Worm (Caenorhabditis elegans) whole organism, L4 larva: ENCODE measurements around the gene dohh-1.

Source experiments
- D1046.2 ChIP-seq: fragments of 200-800 bp; sonication (Bioruptor generic); IDR thresholded peaks from 2 replicates; pipeline ENCODE4 v1.3.6; 2022; ENCODE audit warnings: missing genetic modification characterization, missing compliant biosample characterization
- F26F4.8 ChIP-seq: fragments of 200-800 bp; sonication (Bioruptor generic); conservative IDR thresholded peaks from 2 replicates; pipeline ENCODE4 v1.3.6; 2022; ENCODE audit warnings: missing genetic modification characterization, missing compliant biosample characterization
- F37D6.2 ChIP-seq: sonication (generic microtip); optimal IDR thresholded peaks from 2 replicates; lab custom pipeline; 2016; ENCODE audit warnings: mild to moderate bottlenecking, missing genetic modification characterization, missing compliant biosample characterization
- F44E2.7 ChIP-seq: fragments of 200-800 bp; sonication (Bioruptor generic); IDR thresholded peaks from 2 replicates; pipeline ENCODE4 v2.1.2; 2022; ENCODE audit warnings: missing genetic modification characterization, missing compliant biosample characterization
- F49E8.2 ChIP-seq: sonication (generic microtip); optimal IDR thresholded peaks from 2 replicates; lab custom pipeline; 2016; ENCODE audit warnings: missing compliant biosample characterization, mild to moderate bottlenecking, missing genetic modification characterization, borderline replicate concordance
- R02D3.7 ChIP-seq: fragments of 150-350 bp; sonication (generic microtip); optimal IDR thresholded peaks from 3 replicates; lab custom pipeline; 2014; ENCODE audit warnings: missing biosample characterization, missing genetic modification characterization
- T26A8.4 ChIP-seq: fragments of 200-800 bp; sonication (Bioruptor generic); IDR thresholded peaks from 2 replicates; pipeline ENCODE4 v1.3.6; 2022; ENCODE audit warnings: missing genetic modification characterization, missing compliant biosample characterization
- ZK546.5 ChIP-seq, 2 experiments: sonication (generic microtip); optimal IDR thresholded peaks; 2 replicates each; lab custom pipeline; 2017; ENCODE audit warnings: missing biosample characterization in 2 of 2, missing genetic modification characterization in 2 of 2
- aha-1 ChIP-seq: fragments of 150-350 bp; peaks from one replicate; lab custom pipeline; 2014; ENCODE audit warnings: missing biosample characterization, missing genetic modification characterization
- ceh-20 ChIP-seq: fragments of 200-800 bp; sonication (Bioruptor generic); IDR thresholded peaks from 2 replicates; pipeline ENCODE4 v1.3.6; 2022; ENCODE audit warnings: missing genetic modification reagents, missing genetic modification characterization, missing compliant biosample characterization
- ceh-28 ChIP-seq: fragments of 150-350 bp; optimal IDR thresholded peaks from 2 replicates; lab custom pipeline; 2014; ENCODE audit warnings: missing biosample characterization, missing genetic modification reagents, missing genetic modification characterization
- ceh-32 ChIP-seq: sonication (generic microtip); optimal IDR thresholded peaks from 2 replicates; lab custom pipeline; 2016; ENCODE audit warnings: mild to moderate bottlenecking, missing genetic modification characterization, missing compliant biosample characterization; ENCODE audit not compliant: poor library complexity
- ces-1 ChIP-seq: fragments of 150-350 bp; sonication (generic microtip); optimal IDR thresholded peaks from 4 replicates; lab custom pipeline; 2014; ENCODE audit warnings: missing biosample characterization, missing genetic modification reagents, missing genetic modification characterization
- ctbp-1 ChIP-seq: fragments of 200-800 bp; sonication (Bioruptor generic); IDR thresholded peaks from 2 replicates; pipeline ENCODE4 v1.3.6; 2022; ENCODE audit warnings: missing genetic modification reagents, missing genetic modification characterization, missing compliant biosample characterization
- daf-12 ChIP-seq: fragments of 150-350 bp; optimal IDR thresholded peaks from 2 replicates; lab custom pipeline; 2014; ENCODE audit warnings: missing biosample characterization, missing genetic modification reagents, missing genetic modification characterization
- daf-16 ChIP-seq, 3 experiments: sonication (generic microtip); optimal IDR thresholded peaks; 2 replicates each; lab custom pipeline; 2016 to 2017; ENCODE audit warnings: missing genetic modification characterization in 3 of 3, missing genetic modification reagents in 3 of 3, mild to moderate bottlenecking in 2 of 3, missing compliant biosample characterization in 2 of 3, missing biosample characterization in 1 of 3, moderate library complexity in 1 of 3
- daf-19 ChIP-seq: fragments of 200-800 bp; sonication (Bioruptor generic); conservative IDR thresholded peaks from 2 replicates; pipeline ENCODE4 v1.3.6; 2022; ENCODE audit warnings: missing genetic modification characterization, missing compliant biosample characterization
- dmd-6 ChIP-seq: fragments of 200-800 bp; sonication (Bioruptor generic); IDR thresholded peaks from 2 replicates; pipeline ENCODE4 v1.3.6; 2022; ENCODE audit warnings: missing genetic modification reagents, missing genetic modification characterization, missing compliant biosample characterization
- dpl-1 ChIP-seq: fragments of 150-350 bp; optimal IDR thresholded peaks from 2 replicates; lab custom pipeline; 2014; ENCODE audit warnings: missing biosample characterization, missing genetic modification reagents, missing genetic modification characterization
- dve-1 ChIP-seq: sonication (generic microtip); optimal IDR thresholded peaks from 2 replicates; lab custom pipeline; 2017; ENCODE audit warnings: antibody characterized with exemption, mild to moderate bottlenecking, missing genetic modification characterization, missing compliant biosample characterization; ENCODE audit not compliant: insufficient read depth
- egl-27 ChIP-seq: sonication (generic microtip); optimal IDR thresholded peaks from 3 replicates; lab custom pipeline; 2017; ENCODE audit warnings: missing biosample characterization, missing genetic modification reagents, missing genetic modification characterization
- fkh-10 ChIP-seq: fragments of 150-350 bp; optimal IDR thresholded peaks from 2 replicates; lab custom pipeline; 2014; ENCODE audit warnings: missing biosample characterization, missing genetic modification reagents, missing genetic modification characterization
- fos-1 ChIP-seq: fragments of 150-350 bp; optimal IDR thresholded peaks from 2 replicates; lab custom pipeline; 2014; ENCODE audit warnings: missing biosample characterization, missing genetic modification characterization
- hif-1 ChIP-seq, 2 experiments: sonication (generic microtip); optimal IDR thresholded peaks; 2 replicates each; lab custom pipeline; 2016 to 2017; ENCODE audit warnings: missing compliant biosample characterization in 2 of 2, missing genetic modification characterization in 2 of 2, missing genetic modification reagents in 2 of 2, missing genotype in 2 of 2, mild to moderate bottlenecking in 1 of 2
- hlh-11 ChIP-seq: fragments of 200-800 bp; sonication (Bioruptor generic); optimal IDR thresholded peaks from 2 replicates; lab custom pipeline; 2018; ENCODE audit warnings: mild to moderate bottlenecking, missing genetic modification characterization, missing compliant biosample characterization
- hlh-30 ChIP-seq: sonication (generic microtip); optimal IDR thresholded peaks from 2 replicates; lab custom pipeline; 2017; ENCODE audit warnings: antibody characterized with exemption, mild to moderate bottlenecking, missing genetic modification characterization, missing compliant biosample characterization; ENCODE audit not compliant: insufficient read depth
- hmg-1.1 ChIP-seq: fragments of 200-800 bp; sonication (Bioruptor generic); IDR thresholded peaks from 2 replicates; pipeline ENCODE4 v1.3.6; 2022; ENCODE audit warnings: missing genetic modification reagents, missing genetic modification characterization, missing compliant biosample characterization
- jun-1 ChIP-seq: fragments of 150-350 bp; optimal IDR thresholded peaks from 2 replicates; lab custom pipeline; 2014; ENCODE audit warnings: missing biosample characterization, missing genetic modification reagents, missing genetic modification characterization
- lin-1 ChIP-seq: fragments of 200-800 bp; sonication (Bioruptor generic); IDR thresholded peaks from 2 replicates; pipeline ENCODE4 v1.3.6; 2022; ENCODE audit warnings: missing genetic modification reagents, missing genetic modification characterization, missing compliant biosample characterization
- lin-38 ChIP-seq: fragments of 200-800 bp; sonication (Bioruptor generic); IDR thresholded peaks from 2 replicates; pipeline ENCODE4 v1.3.6; 2022; ENCODE audit warnings: missing genetic modification reagents, missing genetic modification characterization, missing compliant biosample characterization
- mdl-1 ChIP-seq, 2 experiments: fragments of 150-350 bp in 1 of 2; sonication (generic microtip) in 1 of 2; optimal IDR thresholded peaks; 2 replicates each; lab custom pipeline; 2014 to 2017; ENCODE audit warnings: missing biosample characterization in 2 of 2, missing genetic modification characterization in 2 of 2
- mdt-29 ChIP-seq: fragments of 200-800 bp; sonication (Bioruptor generic); IDR thresholded peaks from 2 replicates; pipeline ENCODE4 v1.3.6; 2022; ENCODE audit warnings: missing genetic modification reagents, missing genetic modification characterization, missing compliant biosample characterization
- mes-2 ChIP-seq: sonication (generic microtip); optimal IDR thresholded peaks from 2 replicates; lab custom pipeline; 2016; ENCODE audit warnings: missing genotype, mild to moderate bottlenecking, missing genetic modification characterization, missing compliant biosample characterization; ENCODE audit not compliant: poor library complexity, severe bottlenecking
- mxl-2 ChIP-seq: fragments of 200-800 bp; sonication (Bioruptor generic); conservative IDR thresholded peaks from 2 replicates; pipeline ENCODE4 v1.3.6; 2022; ENCODE audit warnings: missing genetic modification reagents, missing genetic modification characterization, missing compliant biosample characterization
- nhr-11 ChIP-seq: fragments of 150-350 bp; optimal IDR thresholded peaks from 2 replicates; lab custom pipeline; 2014; ENCODE audit warnings: missing biosample characterization, missing genetic modification characterization
- nhr-28 ChIP-seq: fragments of 150-350 bp; optimal IDR thresholded peaks from 2 replicates; lab custom pipeline; 2014; ENCODE audit warnings: missing biosample characterization, missing genetic modification characterization
- nhr-41 ChIP-seq: fragments of 200-800 bp; sonication (Bioruptor generic); IDR thresholded peaks from 2 replicates; pipeline ENCODE4 v1.3.6; 2022; ENCODE audit warnings: missing genetic modification reagents, missing genetic modification characterization, missing compliant biosample characterization
- nhr-42 ChIP-seq: fragments of 200-800 bp; sonication (Bioruptor generic); IDR thresholded peaks from 2 replicates; pipeline ENCODE4 v1.3.6; 2022; ENCODE audit warnings: missing genetic modification characterization, missing compliant biosample characterization
- nhr-48 ChIP-seq: sonication (generic microtip); optimal IDR thresholded peaks from 2 replicates; lab custom pipeline; 2016; ENCODE audit warnings: mild to moderate bottlenecking, missing genetic modification characterization, missing compliant biosample characterization
- nhr-77 ChIP-seq: fragments of 150-350 bp; optimal IDR thresholded peaks from 2 replicates; lab custom pipeline; 2014; ENCODE audit warnings: missing biosample characterization, missing genetic modification characterization
- php-3 ChIP-seq: fragments of 200-800 bp; sonication (Bioruptor generic); IDR thresholded peaks from 2 replicates; pipeline ENCODE4 v1.3.6; 2022; ENCODE audit warnings: missing genetic modification reagents, missing genetic modification characterization, missing compliant biosample characterization
- rbr-2 ChIP-seq: sonication (generic microtip); optimal IDR thresholded peaks from 2 replicates; lab custom pipeline; 2016; ENCODE audit warnings: missing genotype, missing genetic modification characterization, missing compliant biosample characterization
- skn-1 ChIP-seq: fragments of 150-350 bp; optimal IDR thresholded peaks from 2 replicates; lab custom pipeline; 2014; ENCODE audit warnings: missing biosample characterization, missing genetic modification characterization
- tra-1 ChIP-seq: fragments of 200-800 bp; sonication (Bioruptor generic); IDR thresholded peaks from 2 replicates; pipeline ENCODE4 v1.3.6; 2022; ENCODE audit warnings: missing genetic modification reagents, missing genetic modification characterization, missing compliant biosample characterization
- unc-62 ChIP-seq, 3 experiments: fragments of 150-350 bp in 1 of 3; sonication (generic microtip); optimal IDR thresholded peaks in 2 of 3; peaks in 1 of 3; 1 replicate in 1 of 3; 2 replicates in 2 of 3; lab custom pipeline; 2014 to 2017; ENCODE audit warnings: missing biosample characterization in 3 of 3, missing genetic modification characterization in 3 of 3, missing genetic modification reagents in 3 of 3, missing genotype in 1 of 3
- zfp-2 ChIP-seq: sonication (generic microtip); optimal IDR thresholded peaks from 2 replicates; lab custom pipeline; 2016; ENCODE audit warnings: mild to moderate bottlenecking, missing genetic modification characterization, missing compliant biosample characterization
- zfp-3 ChIP-seq: fragments of 200-800 bp; sonication (Bioruptor generic); conservative IDR thresholded peaks from 2 replicates; pipeline ENCODE4 v1.3.6; 2022; ENCODE audit warnings: missing genetic modification reagents, missing genetic modification characterization, missing compliant biosample characterization
- zip-11 ChIP-seq: fragments of 200-800 bp; sonication (Bioruptor generic); IDR thresholded peaks from 2 replicates; pipeline ENCODE4 v1.3.6; 2022; ENCODE audit warnings: missing genetic modification characterization, missing compliant biosample characterization
- ztf-7 ChIP-seq: fragments of 150-350 bp; optimal IDR thresholded peaks from 2 replicates; lab custom pipeline; 2014; ENCODE audit warnings: missing biosample characterization, missing genetic modification characterization

The dohh-1 gene

DNA sequence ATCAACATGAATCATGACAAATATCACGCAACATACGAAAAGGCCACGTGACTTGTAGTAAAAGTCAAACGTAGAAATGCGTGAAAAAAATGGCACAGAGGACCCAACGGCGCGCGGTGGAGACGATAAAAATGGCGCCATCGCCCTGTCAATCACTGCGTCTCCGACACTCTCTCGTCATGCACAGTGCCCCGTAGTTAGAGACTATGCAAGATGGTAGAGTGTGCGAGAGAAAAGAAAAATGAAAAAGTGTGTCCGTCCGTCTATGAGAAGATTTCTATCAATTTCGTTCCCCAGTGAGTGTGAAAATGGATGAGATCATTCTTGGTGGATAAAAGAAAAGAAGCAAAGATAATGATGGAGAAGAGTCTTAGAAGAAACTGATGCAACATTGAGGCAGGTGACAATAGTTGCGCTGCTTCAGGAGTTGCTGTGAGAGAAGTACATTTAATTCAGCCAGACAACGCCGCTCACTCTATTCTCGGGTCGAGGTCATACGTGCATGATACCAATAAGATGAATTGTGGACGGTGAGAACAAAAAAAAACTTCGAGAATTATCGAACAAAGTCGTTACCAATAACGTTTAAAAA lies 24.2 kb upstream of the dohh-1 start (continued):
- TF ChIP-seq unc-62 (GFP tag; optimal IDR thresholded peaks at IDR 0.05 in 1 of 2; lab: Kevin White, UChicago): peak in 1 of 2 experiments; percentile 95
- no peak for TF ChIP-seq unc-62 (tag; optimal IDR thresholded peaks at IDR 0.05; lab: Kevin White, UChicago)
- TF ChIP-seq F44E2.7 (GFP tag; lab: Robert Waterston, UW): no peak
- TF ChIP-seq nhr-11 (tag; lab: Kevin White, UChicago): peak; percentile 82
- TF ChIP-seq daf-16 (GFP tag; optimal IDR thresholded peaks at IDR 0.05; lab: Kevin White, UChicago): peak in 1 of 2 experiments; percentile 26
- TF ChIP-seq daf-16 (tag; optimal IDR thresholded peaks at IDR 0.05; lab: Kevin White, UChicago): peak; percentile 26
- no peak for TF ChIP-seq ceh-28 (tag; lab: Kevin White, UChicago)
- peak; percentile 56 for TF ChIP-seq tra-1 (GFP tag; lab: Robert Waterston, UW)
- peak; percentile 49 for TF ChIP-seq nhr-77
- peak; percentile 85 for TF ChIP-seq dmd-6
- TF ChIP-seq lin-38 (GFP tag; lab: Robert Waterston, UW): peak; percentile 48
- TF ChIP-seq mxl-2 (GFP tag; lab: Robert Waterston, UW): 0 out of 2 replicates have a peak, but pooled peaks have one; percentile 8
- no peak for TF ChIP-seq skn-1 (tag; lab: Kevin White, UChicago)
- peak; percentile 9 for TF ChIP-seq ztf-7 (tag; lab: Kevin White, UChicago)
- TF ChIP-seq R02D3.7 (tag; lab: Kevin White, UChicago): no peak
- TF ChIP-seq fkh-10 (GFP tag; lab: Kevin White, UChicago): no peak
- TF ChIP-seq hlh-30 (tag; lab: Kevin White, UChicago): peak; percentile 86
- TF ChIP-seq mes-2 (tag; lab: Kevin White, UChicago): peak; percentile 48
- TF ChIP-seq F49E8.2 (tag; lab: Kevin White, UChicago): no peak
- peak; percentile 85 for TF ChIP-seq mdt-29 (GFP tag; lab: Robert Waterston, UW)
- peak; percentile 94 for TF ChIP-seq aha-1 (tag; lab: Kevin White, UChicago)
- no peak for TF ChIP-seq egl-27
- no peak for TF ChIP-seq nhr-42 (GFP tag; lab: Robert Waterston, UW)
- TF ChIP-seq zfp-2 (tag; lab: Kevin White, UChicago): no peak
- no peak for TF ChIP-seq zip-11 (GFP tag; lab: Robert Waterston, UW)
- peak; percentile 57; the same call in 1 of the 2 replicates for TF ChIP-seq hmg-1.1
- peak; percentile 85 for TF ChIP-seq hlh-11 (tag; lab: Kevin White, UChicago)
- no peak for TF ChIP-seq T26A8.4 (GFP tag; lab: Robert Waterston, UW)
- TF ChIP-seq ceh-20: peak; percentile 14; the same call in 1 of the 2 replicates
- TF ChIP-seq ceh-32: no peak
- peak; percentile 73 for TF ChIP-seq nhr-28 (tag; lab: Kevin White, UChicago)
- peak; percentile 7; the same call in 1 of the 2 replicates for TF ChIP-seq lin-1 (GFP tag; lab: Robert Waterston, UW)
- TF ChIP-seq ces-1 (GFP tag; lab: Kevin White, UChicago): no peak
- TF ChIP-seq nhr-41 (GFP tag; lab: Robert Waterston, UW): peak; percentile 52; the same call in 1 of the 2 replicates
- TF ChIP-seq hif-1 (tag; optimal IDR thresholded peaks at IDR 0.05; lab: Kevin White, UChicago): peak in 1 of 2 experiments; percentile 49
- TF ChIP-seq mdl-1 (tag; optimal IDR thresholded peaks at IDR 0.05; lab: Kevin White, UChicago): peak; percentile 43 to 47
- TF ChIP-seq zfp-3 (GFP tag; lab: Robert Waterston, UW): peak; percentile 31
- no peak for TF ChIP-seq fos-1 (tag; lab: Kevin White, UChicago)
- TF ChIP-seq jun-1: no peak
- TF ChIP-seq php-3 (GFP tag; lab: Robert Waterston, UW): peak; percentile 67
- TF ChIP-seq daf-12 (tag; lab: Kevin White, UChicago): no peak
- no peak for TF ChIP-seq F37D6.2 (tag; lab: Kevin White, UChicago)
- no peak for TF ChIP-seq D1046.2 (GFP tag; lab: Robert Waterston, UW)
- no peak for TF ChIP-seq F26F4.8 (GFP tag; lab: Robert Waterston, UW)
- no peak for TF ChIP-seq ZK546.5 (tag; optimal IDR thresholded peaks at IDR 0.05; lab: Kevin White, UChicago)
- TF ChIP-seq nhr-48 (tag; lab: Kevin White, UChicago): peak; percentile 69
- peak; percentile 60 for TF ChIP-seq dve-1 (tag; lab: Kevin White, UChicago)
- TF ChIP-seq rbr-2 (tag; lab: Kevin White, UChicago): no peak
- TF ChIP-seq dpl-1 (GFP tag; lab: Kevin White, UChicago): peak; percentile 17
- 0 out of 2 replicates have a peak, but pooled peaks have one; percentile 9 for TF ChIP-seq daf-19
- TF ChIP-seq ctbp-1 (GFP tag; lab: Robert Waterston, UW): 0 out of 2 replicates have a peak, but pooled peaks have one; percentile 45
